Worm (Caenorhabditis elegans) whole organism, L4/young adult: Measurements from ENCODE around the gene C50H11.8.

Experiments
- W03F9.2 ChIP-seq: fragments of 150-350 bp; optimal IDR thresholded peaks from 2 replicates; lab custom pipeline; 2014; ENCODE audit warnings: missing biosample characterization, missing genetic modification characterization
- dao-5 ChIP-seq: sonication (generic microtip); optimal IDR thresholded peaks from 2 replicates; lab custom pipeline; 2016; ENCODE audit warnings: missing genotype, missing genetic modification characterization, moderate library complexity, missing compliant biosample characterization
- him-1 ChIP-seq: sonication (generic microtip); optimal IDR thresholded peaks from 2 replicates; lab custom pipeline; 2016; ENCODE audit warnings: missing genotype, missing genetic modification reagents, missing genetic modification characterization, missing compliant biosample characterization

C50H11.8 gene

DNA sequence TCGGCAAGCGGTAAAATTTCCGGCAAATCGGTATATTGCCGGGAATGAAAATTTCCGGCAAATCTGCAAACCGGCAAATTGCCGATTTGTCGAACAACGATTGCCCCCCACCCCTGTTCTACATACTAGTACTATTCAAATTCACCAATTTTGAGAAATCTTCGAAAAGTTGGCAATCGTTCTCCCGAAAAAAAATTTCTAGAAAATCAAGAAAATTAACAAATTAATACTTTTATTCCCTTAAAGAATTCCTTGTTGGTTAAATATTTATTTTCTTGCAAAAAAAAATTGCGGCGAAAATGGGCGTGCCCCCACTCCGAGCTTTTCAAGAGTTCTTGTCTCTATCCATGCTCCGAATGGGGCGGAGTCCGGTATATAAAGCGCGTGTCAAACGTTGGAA lies at the start of gene C50H11.8:
Gene C50H11.8, plus strand, starts transcription at position 301 of the 400 bp plus-strand sequence.
- TF ChIP-seq him-1 (tag; lab: Kevin White, UChicago) (no peak), W03F9.2 (tag; lab: Kevin White, UChicago) (no peak), dao-5 (no peak)

- no peak for TF ChIP-seq W03F9.2 (tag; lab: Kevin White, UChicago)
- no peak for TF ChIP-seq him-1 (tag; lab: Kevin White, UChicago)
- TF ChIP-seq dao-5 = no peak
Measured at ce11 chrV:3005964-3006363, 48.4 kb upstream of the C50H11.8 start, which contains the start of gene srw-112. TSS of gene srw-112 (minus strand) at chrV:3006064.

DNA sequence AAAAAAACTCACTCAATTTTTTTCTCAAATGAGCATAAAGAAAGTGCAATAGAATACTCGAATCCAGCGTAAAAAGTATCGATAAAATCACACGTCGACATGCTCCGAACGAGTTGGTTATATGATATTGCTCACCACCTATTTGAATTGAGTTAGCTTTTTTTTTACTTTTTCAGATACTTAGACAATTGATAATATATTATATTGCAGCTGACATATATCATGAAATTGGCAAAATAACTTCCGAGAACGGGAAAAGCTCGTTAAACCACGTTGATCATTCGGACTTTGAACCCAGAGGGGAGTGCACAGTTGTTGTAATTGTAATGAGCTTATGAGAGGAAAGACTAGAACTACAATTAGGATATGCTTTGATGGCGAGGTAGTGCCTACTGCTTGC lies 43.9 kb upstream of the C50H11.8 start, which contains the start of gene srw-136:
Gene srw-136, minus strand, starts transcription at position 101 of the 400 bp plus-strand sequence.
- TF ChIP-seq dao-5 (no peak), him-1 (tag; lab: Kevin White, UChicago) (no peak), W03F9.2 (tag; lab: Kevin White, UChicago) (no peak)

DNA sequence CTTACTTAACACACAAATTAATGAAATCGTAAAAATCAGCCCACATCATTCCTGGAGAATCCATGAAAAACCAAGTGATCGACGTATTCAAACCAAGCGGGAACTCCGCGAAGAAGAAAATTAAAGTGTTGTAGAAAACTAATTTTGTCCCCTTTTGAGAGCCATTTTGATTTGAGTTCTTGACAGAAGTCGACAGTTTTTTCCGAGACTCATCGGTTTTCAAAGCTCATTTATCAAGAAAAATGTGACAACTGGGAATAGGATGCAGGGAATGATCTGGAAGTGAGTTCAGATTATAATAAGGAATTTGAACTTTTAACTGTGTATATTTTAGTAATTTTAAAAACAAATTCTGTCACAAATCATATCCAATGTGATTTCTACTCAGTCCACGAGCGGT lies 43.0 kb upstream of the C50H11.8 start, which contains the start of gene srw-135:
Gene srw-135, minus strand, starts transcription at position 101 of the 400 bp plus-strand sequence.
- no peak for TF ChIP-seq him-1 (tag; lab: Kevin White, UChicago)
- TF ChIP-seq dao-5 = no peak

DNA sequence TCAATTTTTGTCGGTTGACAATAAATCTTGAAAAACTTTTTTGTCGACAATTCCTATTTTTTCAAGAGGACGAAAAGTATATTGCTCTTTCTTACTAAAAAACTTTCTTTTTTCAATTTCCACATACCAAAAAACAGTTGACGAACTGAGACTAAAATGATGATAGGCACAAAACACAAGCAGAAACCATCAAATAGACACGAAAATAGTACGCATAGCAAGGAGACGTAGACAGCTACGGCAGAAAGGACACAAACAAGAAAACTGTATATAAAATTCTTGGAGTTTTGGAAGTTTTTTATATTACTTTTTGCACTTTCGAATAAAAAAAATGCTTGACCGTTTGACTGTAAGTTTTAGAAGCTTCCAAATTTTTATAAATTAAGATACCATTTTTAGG lies 40.2 kb upstream of the C50H11.8 start, which contains the start of gene K12D9.1:
Gene K12D9.1, plus strand, starts transcription at position 301 of the 400 bp plus-strand sequence.
- TF ChIP-seq him-1 (tag; lab: Kevin White, UChicago) = no peak
- no peak for TF ChIP-seq dao-5
- no peak for TF ChIP-seq W03F9.2 (tag; lab: Kevin White, UChicago)

DNA sequence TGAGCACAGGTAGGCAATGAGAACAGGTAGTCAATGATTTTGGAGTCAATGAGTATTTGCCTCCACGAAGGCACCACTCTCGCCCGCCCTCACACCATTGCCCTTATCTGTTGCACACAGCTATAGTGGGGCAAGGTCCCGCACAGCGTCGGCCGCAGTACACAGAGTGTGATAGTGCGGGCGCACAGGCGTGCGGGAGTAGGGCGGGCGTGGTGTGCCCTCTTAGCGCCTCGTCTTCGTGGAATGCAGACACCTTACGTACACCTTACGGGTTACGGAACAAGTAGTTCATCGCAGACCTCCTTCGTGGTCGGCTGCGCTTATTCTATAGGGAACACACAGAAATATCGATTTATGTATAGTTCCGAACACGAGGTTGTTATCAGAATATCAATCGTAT lies 36.4 kb upstream of the C50H11.8 start:
- TF ChIP-seq him-1 (tag; lab: Kevin White, UChicago) (no peak), W03F9.2 (tag; lab: Kevin White, UChicago) (no peak), dao-5 (no peak)

DNA sequence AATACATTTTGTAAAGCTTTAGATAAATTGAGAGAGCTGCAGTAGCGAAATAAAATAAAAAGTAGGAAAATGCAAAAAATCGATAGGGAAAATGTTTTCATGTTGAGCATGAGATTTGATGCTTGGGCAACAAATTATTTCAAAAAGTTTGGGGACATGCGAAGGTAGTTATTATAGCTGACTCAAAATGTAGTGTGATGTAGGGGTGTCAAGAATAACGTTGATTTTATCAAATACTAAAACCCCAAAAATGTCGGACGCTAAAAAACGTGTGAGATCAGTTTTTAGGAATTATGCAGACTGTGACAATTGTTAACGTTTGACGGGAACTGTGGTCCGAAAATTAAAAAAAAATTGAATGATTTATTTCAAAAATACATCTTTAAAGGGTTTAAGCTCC lies 33.0 kb upstream of the C50H11.8 start, which contains the start of gene irld-12:
Gene irld-12, minus strand, starts transcription at position 101 of the 400 bp plus-strand sequence.
- TF ChIP-seq W03F9.2 (tag; lab: Kevin White, UChicago) (no peak), him-1 (tag; lab: Kevin White, UChicago) (no peak), dao-5 (no peak)

DNA sequence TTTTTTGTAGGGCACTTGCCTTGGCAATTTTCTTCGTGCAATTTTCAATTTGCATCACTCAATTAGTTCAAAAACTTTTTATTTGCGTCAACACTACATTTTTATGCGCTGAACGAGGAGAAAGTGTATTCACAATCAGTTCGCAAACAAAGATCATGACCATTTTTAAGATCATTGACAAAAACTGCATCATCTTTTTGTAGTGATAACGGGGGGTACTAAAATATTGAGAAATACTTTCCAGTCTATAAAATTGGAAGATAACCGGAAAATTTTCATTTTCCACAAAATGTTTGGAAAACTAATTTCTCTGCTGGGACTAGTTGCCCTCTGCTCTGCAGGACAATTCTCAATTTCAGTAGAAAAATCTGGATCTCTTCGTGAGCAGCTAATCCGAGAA lies 30.1 kb upstream of the C50H11.8 start, which contains the start of gene asp-8:
Gene asp-8, plus strand, starts transcription at position 276 of the 400 bp plus-strand sequence.
- TF ChIP-seq W03F9.2 (tag; lab: Kevin White, UChicago) (no peak), him-1 (tag; lab: Kevin White, UChicago) (no peak), dao-5 (no peak)

DNA sequence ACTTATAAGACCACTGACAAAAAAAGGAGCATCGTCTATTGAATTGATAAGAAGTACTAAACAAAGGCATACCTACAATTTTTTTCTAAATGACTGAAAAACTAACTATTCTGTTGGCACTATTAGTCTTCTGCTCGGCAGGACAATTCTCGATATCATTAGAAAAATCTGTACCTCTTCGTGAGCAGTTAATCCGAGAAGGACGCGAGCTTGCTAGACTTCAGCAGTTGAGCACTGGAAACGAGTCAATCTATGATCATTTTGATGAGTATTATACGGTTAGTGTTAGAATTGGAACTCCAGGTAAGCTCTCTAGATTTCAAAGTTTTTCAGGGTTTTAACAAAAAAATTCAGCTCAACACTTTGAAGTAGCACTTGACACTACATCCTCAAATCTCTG lies 26.1 kb upstream of the C50H11.8 start, which contains the start of gene asp-7:
Gene asp-7, plus strand, starts transcription at position 81 of the 400 bp plus-strand sequence.
- no peak for TF ChIP-seq W03F9.2 (tag; lab: Kevin White, UChicago)
- no peak for TF ChIP-seq him-1 (tag; lab: Kevin White, UChicago)

DNA sequence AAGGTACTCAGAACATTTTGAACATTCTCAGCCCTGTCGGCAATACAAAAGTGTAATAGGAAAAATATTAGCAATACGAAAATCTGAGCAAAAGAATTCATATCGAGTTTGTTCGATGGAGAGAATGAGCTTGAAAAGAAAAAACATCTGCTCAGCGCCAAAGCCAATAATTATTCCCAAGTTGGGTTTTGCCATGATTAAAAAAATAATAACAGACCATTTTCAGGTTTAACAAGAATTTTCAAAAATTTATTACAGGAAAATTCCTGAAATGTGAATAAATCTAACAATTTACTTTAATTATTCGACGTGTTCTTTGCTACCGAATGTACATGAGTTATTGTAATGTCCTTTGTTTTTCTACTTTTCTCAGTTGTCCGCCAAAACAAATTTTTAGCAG lies 22.0 kb upstream of the C50H11.8 start, which contains the start of gene irld-38:
Gene irld-38, minus strand, starts transcription at position 101 of the 400 bp plus-strand sequence.
- no peak for TF ChIP-seq dao-5
- no peak for TF ChIP-seq him-1 (tag; lab: Kevin White, UChicago)
- TF ChIP-seq W03F9.2 (tag; lab: Kevin White, UChicago) = no peak

DNA sequence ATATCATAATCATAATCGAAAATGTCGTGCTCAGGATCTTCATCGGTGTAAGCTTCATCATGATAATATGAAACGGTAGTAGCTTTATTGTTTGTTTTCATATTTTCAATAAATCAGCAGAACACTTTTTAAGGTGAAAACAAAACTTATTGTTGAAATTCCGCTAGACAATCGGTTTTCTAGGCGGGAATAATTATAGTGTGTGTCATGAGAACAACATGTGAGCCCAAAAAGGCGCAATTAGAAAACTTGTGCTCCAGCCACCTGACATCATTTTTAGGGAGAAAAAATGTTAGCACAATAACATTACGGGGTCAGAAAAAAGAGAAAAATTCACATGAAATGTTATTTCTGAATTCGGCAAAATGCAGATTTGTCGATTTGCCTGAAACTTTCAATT lies 20.1 kb upstream of the C50H11.8 start, which contains the start of gene srw-8:
Gene srw-8, minus strand, starts transcription at position 101 of the 400 bp plus-strand sequence.
- TF ChIP-seq W03F9.2 (tag; lab: Kevin White, UChicago) (no peak), dao-5 (no peak), him-1 (tag; lab: Kevin White, UChicago) (no peak)

DNA sequence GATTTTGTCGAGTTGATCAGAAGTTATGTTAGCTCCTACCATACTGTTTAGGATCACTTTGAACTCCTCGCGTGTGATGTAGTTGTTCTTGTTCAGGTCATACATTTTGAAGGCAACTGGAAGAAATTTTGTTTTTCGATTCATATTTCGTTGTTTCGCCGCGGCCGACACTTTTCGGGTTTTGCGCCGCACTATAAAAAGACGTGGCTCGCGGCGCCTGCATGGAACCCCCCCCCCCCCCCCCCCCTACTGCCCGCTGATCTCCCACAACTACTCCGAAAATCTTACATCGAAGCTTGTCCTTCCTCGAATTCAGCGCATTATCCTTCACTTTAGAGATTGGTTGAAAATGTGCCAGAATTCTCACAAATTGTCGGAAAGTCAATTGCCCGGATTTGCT lies 16.3 kb upstream of the C50H11.8 start:
- TF ChIP-seq him-1 (tag; lab: Kevin White, UChicago) (no peak), W03F9.2 (tag; lab: Kevin White, UChicago) (no peak), dao-5 (no peak)

- TF ChIP-seq him-1 (tag; lab: Kevin White, UChicago) (no peak), dao-5 (no peak), W03F9.2 (tag; lab: Kevin White, UChicago) (no peak)
Measured at ce11 chrV:3039282-3039681, 15.1 kb upstream of the C50H11.8 start, which contains the start of gene chpf-2. TSS of gene chpf-2 (minus strand) at chrV:3039382.

- no peak for TF ChIP-seq dao-5
Measured at ce11 chrV:3040930-3041329, 13.4 kb upstream of the C50H11.8 start.

DNA sequence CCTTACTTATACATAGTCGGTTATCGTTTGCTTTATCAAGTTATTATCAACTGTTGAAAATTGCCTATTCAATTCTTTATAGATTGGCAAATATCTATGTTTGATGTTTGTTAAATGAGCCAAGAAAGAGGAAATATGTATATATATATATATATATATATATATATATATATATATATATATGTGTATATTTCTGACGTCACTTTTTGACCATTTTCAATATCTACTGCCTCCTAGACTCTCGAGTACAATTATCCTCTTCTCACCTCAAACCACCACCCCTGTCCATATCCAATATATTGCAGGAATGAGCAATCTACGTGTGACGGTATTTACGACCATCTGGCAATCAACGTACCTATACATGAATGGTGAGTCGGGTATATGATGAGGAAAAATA lies 9.5 kb upstream of the C50H11.8 start, which contains the start of gene F59D6.1:
Gene F59D6.1, plus strand, starts transcription at position 301 of the 400 bp plus-strand sequence.
- TF ChIP-seq dao-5 (no peak), him-1 (tag; lab: Kevin White, UChicago) (no peak), W03F9.2 (tag; lab: Kevin White, UChicago) (no peak)
